Fruit fly (Drosophila melanogaster): ENCODE data around the gene shps.

The shps gene

dm6 chr3R:24276104-24277008 lies 3.0 kb upstream of the shps start, which contains the start of gene Orct (continued):
- TF ChIP-seq CG8924 (tag; optimal IDR thresholded peaks at IDR 0.05) (peak; percentile 84), cad (GFP tag; optimal IDR thresholded peaks at IDR 0.05) (no peak), CG8281 (tag; optimal IDR thresholded peaks at IDR 0.05) (peak; percentile 57), emc (GFP tag; optimal IDR thresholded peaks at IDR 0.05) (peak; percentile 27), CG17802 (tag; optimal IDR thresholded peaks at IDR 0.05) (no peak), CG9609 (GFP tag; optimal IDR thresholded peaks at IDR 0.05) (peak; percentile 53), Kr (GFP tag; optimal IDR thresholded peaks at IDR 0.05) (no peak), Optix (GFP tag; IDR thresholded peaks at IDR 0.05) (no peak), CG13296 (GFP tag; optimal IDR thresholded peaks at IDR 0.05) (peak; percentile 71), CG11456 (GFP tag; IDR thresholded peaks at IDR 0.05) (peak; percentile 69; the same call in 2 of the 3 replicates), HLH3B (GFP tag; IDR thresholded peaks at IDR 0.05) (0 out of 2 replicates have a peak, but pooled peaks have one; percentile 36), CG14667 (GFP tag; IDR thresholded peaks at IDR 0.05) (peak; percentile 19; the same call in 1 of the 2 replicates), CHES-1-like (GFP tag; optimal IDR thresholded peaks at IDR 0.05) (peak; percentile 62), slp2 (GFP tag; optimal IDR thresholded peaks at IDR 0.05) (peak; percentile 41), gcm (GFP tag; optimal IDR thresholded peaks at IDR 0.05) (peak; percentile 71), chn (GFP tag; optimal IDR thresholded peaks at IDR 0.05) (peak; percentile 2), MTF-1 (GFP tag; optimal IDR thresholded peaks at IDR 0.05; ENCODE audit: borderline replicate concordance) (peak; percentile 10), Fer1 (GFP tag; optimal IDR thresholded peaks at IDR 0.05) (peak; percentile 87), salm (tag; optimal IDR thresholded peaks at IDR 0.05) (peak; percentile 35), CG10543 (GFP tag; optimal IDR thresholded peaks at IDR 0.05) (peak; percentile 92), CG15696 (tag; optimal IDR thresholded peaks at IDR 0.05) (peak; percentile 42), CG6272 (GFP tag; IDR thresholded peaks at IDR 0.05) (peak; percentile 53), CG4328 (GFP tag; optimal IDR thresholded peaks at IDR 0.05) (peak; percentile 70), Gsc (GFP tag; IDR thresholded peaks at IDR 0.05) (no peak), CG18476 (GFP tag; optimal IDR thresholded peaks at IDR 0.05) (peak; percentile 51), tll (GFP tag; optimal IDR thresholded peaks at IDR 0.05) (no peak), Eip74EF (GFP tag; optimal IDR thresholded peaks at IDR 0.05) (peak in 1 of 2 experiments; percentile 71), Camta (GFP tag; optimal IDR thresholded peaks at IDR 0.05) (peak; percentile 55), CG13287 (GFP tag; IDR thresholded peaks at IDR 0.05; ENCODE audit: partially characterized antibody) (no peak), ftz-f1 (GFP tag; optimal IDR thresholded peaks at IDR 0.05) (peak; percentile 9), org-1 (GFP tag; optimal IDR thresholded peaks at IDR 0.05) (peak; percentile 80), tio (GFP tag; optimal IDR thresholded peaks at IDR 0.05) (peak; percentile 70), lilli (GFP tag; optimal IDR thresholded peaks at IDR 0.05) (peak; percentile 78), knrl (GFP tag; IDR thresholded peaks at IDR 0.05; ENCODE audit: partially characterized antibody) (no peak), Antp (GFP tag; optimal IDR thresholded peaks at IDR 0.05) (peak; percentile 58), zf30C (GFP tag; optimal IDR thresholded peaks at IDR 0.05) (no peak), oc (tag; optimal IDR thresholded peaks at IDR 0.05) (peak; percentile 60), CG10321 (GFP tag; IDR thresholded peaks at IDR 0.05) (no peak), sr (GFP tag; IDR thresholded peaks at IDR 0.05) (no peak), Atf-2 (GFP tag; optimal IDR thresholded peaks at IDR 0.05) (peak; percentile 37), wek (GFP tag; optimal IDR thresholded peaks at IDR 0.05) (no peak), Oaz (GFP tag; IDR thresholded peaks at IDR 0.05) (0 out of 2 replicates have a peak, but pooled peaks have one; percentile 36), CG14860 (GFP tag; IDR thresholded peaks at IDR 0.05; ENCODE audit: partially characterized antibody) (no peak), kah (GFP tag; optimal IDR thresholded peaks at IDR 0.05) (peak; percentile 32), CG2202 (tag; optimal IDR thresholded peaks at IDR 0.05) (no peak), TFAM (GFP tag; optimal IDR thresholded peaks at IDR 0.05) (no peak), vfl (GFP tag; optimal IDR thresholded peaks at IDR 0.05) (peak; percentile 21), CG14050 (GFP tag; IDR thresholded peaks at IDR 0.05) (no peak)

Measured in whole organism, embryonic.